Worm (Caenorhabditis elegans): ENCODE results near the gene H03A11.2.

Gene H03A11.2

DNA sequence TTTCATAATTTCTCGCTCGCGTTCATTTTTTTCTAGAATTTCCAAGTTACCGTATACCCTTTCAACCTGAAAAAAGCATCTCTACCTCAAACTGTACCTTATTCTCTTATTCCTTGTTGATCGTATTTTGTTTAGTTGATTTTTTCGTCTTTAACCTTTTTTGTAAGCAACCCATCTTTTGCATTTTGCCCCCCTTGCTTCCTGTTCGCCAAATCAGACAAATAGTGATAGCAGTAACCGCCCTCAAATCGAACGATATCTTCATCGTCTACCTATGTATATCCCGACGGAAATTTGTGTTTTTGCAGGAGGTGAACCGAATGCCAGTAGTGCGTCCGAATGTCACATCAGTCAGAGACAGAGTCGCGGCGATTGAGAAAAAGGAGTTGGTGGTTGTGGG, 32.0 kb upstream of the H03A11.2 start, which contains the start of gene F46F2.5:
Gene F46F2.5, plus strand, starts transcription at position 301 of the 400 bp plus-strand sequence.
- 0 out of 2 replicates have a peak, but pooled peaks have one; percentile 22 for TF ChIP-seq grh-1 (GFP tag; IDR thresholded peaks at IDR 0.05)
- TF ChIP-seq ceh-63 (GFP tag; optimal IDR thresholded peaks at IDR 0.05): no peak

DNA sequence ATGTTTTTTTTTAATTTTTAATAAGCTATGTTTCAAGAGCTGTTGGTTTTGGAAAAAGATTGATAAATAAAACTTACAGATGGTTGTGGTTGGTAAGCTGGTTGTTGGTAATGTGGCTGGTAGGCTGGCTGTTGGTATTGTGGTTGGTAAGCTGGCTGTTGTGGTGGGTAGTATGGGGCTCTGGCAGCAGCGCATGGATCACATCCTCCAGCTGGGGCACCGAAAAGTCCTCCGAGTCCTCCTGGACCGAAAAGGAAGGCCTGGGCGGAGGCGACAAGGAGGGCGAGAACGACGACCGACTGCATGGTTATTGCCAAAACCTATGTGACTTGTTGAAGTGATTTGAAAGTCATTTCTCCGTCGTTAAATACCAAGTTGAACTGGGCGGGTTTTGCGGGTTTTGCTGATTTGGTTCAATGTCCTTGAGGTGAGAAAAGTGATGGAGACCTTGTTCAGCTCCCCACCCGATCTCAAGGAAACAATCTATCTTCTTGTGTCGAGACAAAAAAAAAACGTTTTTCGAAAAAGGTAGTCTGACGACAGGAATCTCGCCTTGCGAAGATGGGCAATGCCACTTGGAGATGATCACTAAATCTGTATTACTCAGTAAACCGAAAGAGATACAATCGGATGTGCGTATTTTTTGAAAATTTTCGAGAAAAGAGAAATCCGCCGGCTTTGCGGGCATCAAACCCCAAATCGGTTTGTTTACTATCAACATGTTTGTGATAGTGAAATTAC, 29.7 kb upstream of the H03A11.2 start, which contains the start of gene F46F2.3:
Gene F46F2.3, minus strand, starts transcription at position 341 of the 741 bp plus-strand sequence.
- peak in 1 of 2 experiments; percentile 18 for TF ChIP-seq egl-27 (tag; optimal IDR thresholded peaks at IDR 0.05)
- peak; percentile 55 for TF ChIP-seq snu-23 (GFP tag; optimal IDR thresholded peaks at IDR 0.05)
- peak in 1 of 6 experiments; percentile 31 for TF ChIP-seq elt-3 (tag; optimal IDR thresholded peaks at IDR 0.05)
- TF ChIP-seq nhr-90 (tag; optimal IDR thresholded peaks at IDR 0.05; ENCODE audit: poor library complexity): peak; percentile 50
- TF ChIP-seq unc-130 (tag; optimal IDR thresholded peaks at IDR 0.05): no peak
- peak; percentile 27 for TF ChIP-seq blmp-1 (tag; optimal IDR thresholded peaks at IDR 0.05)
- TF ChIP-seq lin-14 (GFP tag; optimal IDR thresholded peaks at IDR 0.05): peak; percentile 79
- 0 out of 2 replicates have a peak, but pooled peaks have one; percentile 6 for TF ChIP-seq grh-1 (GFP tag; IDR thresholded peaks at IDR 0.05)
- TF ChIP-seq pax-3 (tag; optimal IDR thresholded peaks at IDR 0.05): no peak
- peak; percentile 94 for TF ChIP-seq nhr-85 (tag)
- TF ChIP-seq C16A3.4 (tag; optimal IDR thresholded peaks at IDR 0.05): no peak
- TF ChIP-seq swsn-7 (tag; optimal IDR thresholded peaks at IDR 0.05): no peak
- TF ChIP-seq nhr-71 (tag; optimal IDR thresholded peaks at IDR 0.05): peak; percentile 53
- peak; percentile 68 for TF ChIP-seq nhr-20 (tag; optimal IDR thresholded peaks at IDR 0.05)
- peak; percentile 41 for TF ChIP-seq mep-1 (tag; optimal IDR thresholded peaks at IDR 0.05)
- 0 out of 2 replicates have a peak, but pooled peaks have one; percentile 11 for TF ChIP-seq nhr-19 (GFP tag; conservative IDR thresholded peaks at IDR 0.05)

DNA sequence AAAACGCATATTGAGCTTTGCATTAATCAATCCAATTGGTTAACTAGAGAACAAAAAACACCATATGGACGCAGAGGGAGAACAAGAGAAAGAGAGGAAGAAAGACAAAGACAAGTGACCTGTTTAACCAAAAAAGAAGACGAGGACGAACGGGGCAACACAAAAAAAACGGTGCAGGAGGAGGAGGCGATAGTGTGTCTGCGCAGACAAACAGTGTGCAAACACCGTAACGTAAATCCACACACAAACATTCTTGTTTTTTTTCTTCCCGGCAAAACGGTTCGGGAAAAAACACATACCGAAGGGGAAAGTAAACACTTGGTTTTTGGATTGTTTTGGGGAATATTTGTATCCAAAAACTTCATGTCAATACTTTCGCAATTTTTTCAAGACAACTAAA, 16.1 kb upstream of the H03A11.2 start:
- no peak for TF ChIP-seq mab-9 (GFP tag; IDR thresholded peaks at IDR 0.05)
- TF ChIP-seq pag-3 (tag; optimal IDR thresholded peaks at IDR 0.05; ENCODE audit: borderline replicate concordance, insufficient read depth): no peak
- TF ChIP-seq lin-35 (GFP tag; optimal IDR thresholded peaks at IDR 0.05): peak in 1 of 2 experiments; percentile 47
- no peak for TF ChIP-seq nhr-76 (tag; optimal IDR thresholded peaks at IDR 0.05)
- no peak for TF ChIP-seq ets-5 (GFP tag; IDR thresholded peaks at IDR 0.05)
- no peak for TF ChIP-seq unc-62 (GFP tag; optimal IDR thresholded peaks at IDR 0.05)
- no peak for TF ChIP-seq nhr-19 (GFP tag; conservative IDR thresholded peaks at IDR 0.05)
- no peak for TF ChIP-seq mep-1 (tag; optimal IDR thresholded peaks at IDR 0.05)
- no peak for TF ChIP-seq ceh-82 (tag; optimal IDR thresholded peaks at IDR 0.05)
- no peak for TF ChIP-seq nhr-237 (tag; optimal IDR thresholded peaks at IDR 0.05)
- TF ChIP-seq nhr-12 (tag; optimal IDR thresholded peaks at IDR 0.05): no peak
- TF ChIP-seq efl-1 (optimal IDR thresholded peaks at IDR 0.05): no peak
- TF ChIP-seq efl-1 (GFP tag; optimal IDR thresholded peaks at IDR 0.05 in 1 of 2): no peak
- TF ChIP-seq blmp-1 (tag; optimal IDR thresholded peaks at IDR 0.05): peak; percentile 69
- TF ChIP-seq lin-13 (GFP tag; optimal IDR thresholded peaks at IDR 0.05): no peak
- no peak for TF ChIP-seq skn-1 (tag; optimal IDR thresholded peaks at IDR 0.05)
- no peak for TF ChIP-seq unc-86 (tag; optimal IDR thresholded peaks at IDR 0.05)
- TF ChIP-seq snu-23 (GFP tag; optimal IDR thresholded peaks at IDR 0.05): no peak
- TF ChIP-seq nhr-28 (tag; optimal IDR thresholded peaks at IDR 0.05): no peak
- no peak for TF ChIP-seq lin-39 (tag; optimal IDR thresholded peaks at IDR 0.05)
- no peak for TF ChIP-seq pax-3 (tag; optimal IDR thresholded peaks at IDR 0.05)
- no peak for TF ChIP-seq fkh-10 (GFP tag; optimal IDR thresholded peaks at IDR 0.05)
- TF ChIP-seq dsc-1 (tag; optimal IDR thresholded peaks at IDR 0.05): no peak
- no peak for TF ChIP-seq aha-1 (tag; optimal IDR thresholded peaks at IDR 0.05)
- no peak for TF ChIP-seq efl-3 (GFP tag; optimal IDR thresholded peaks at IDR 0.05)
- TF ChIP-seq C16A3.4 (tag; optimal IDR thresholded peaks at IDR 0.05): peak; percentile 17
- TF ChIP-seq elt-3 (tag; optimal IDR thresholded peaks at IDR 0.05): peak in 1 of 6 experiments; percentile 23
- TF ChIP-seq nhr-77 (tag; optimal IDR thresholded peaks at IDR 0.05): no peak
- TF ChIP-seq hlh-17 (GFP tag; optimal IDR thresholded peaks at IDR 0.05; ENCODE audit: borderline replicate concordance): no peak
- TF ChIP-seq sptf-1 (tag; optimal IDR thresholded peaks at IDR 0.05): no peak
- no peak for TF ChIP-seq nhr-47 (tag; optimal IDR thresholded peaks at IDR 0.05)
- no peak for TF ChIP-seq nhr-11 (tag; optimal IDR thresholded peaks at IDR 0.05)
- TF ChIP-seq ceh-8 (GFP tag; optimal IDR thresholded peaks at IDR 0.05): no peak
- TF ChIP-seq fos-1 (tag; optimal IDR thresholded peaks at IDR 0.05): no peak
- TF ChIP-seq rnt-1 (tag; optimal IDR thresholded peaks at IDR 0.05): no peak
- TF ChIP-seq nhr-84 (tag; optimal IDR thresholded peaks at IDR 0.05): no peak
- peak; percentile 76 for TF ChIP-seq lin-14 (GFP tag; optimal IDR thresholded peaks at IDR 0.05)
- TF ChIP-seq ceh-63 (GFP tag; optimal IDR thresholded peaks at IDR 0.05): no peak

Measured in whole organism, L1 larva.